Worm (Caenorhabditis elegans): ENCODE measurements around the gene C33D9.13.

The C33D9.13 gene

DNA sequence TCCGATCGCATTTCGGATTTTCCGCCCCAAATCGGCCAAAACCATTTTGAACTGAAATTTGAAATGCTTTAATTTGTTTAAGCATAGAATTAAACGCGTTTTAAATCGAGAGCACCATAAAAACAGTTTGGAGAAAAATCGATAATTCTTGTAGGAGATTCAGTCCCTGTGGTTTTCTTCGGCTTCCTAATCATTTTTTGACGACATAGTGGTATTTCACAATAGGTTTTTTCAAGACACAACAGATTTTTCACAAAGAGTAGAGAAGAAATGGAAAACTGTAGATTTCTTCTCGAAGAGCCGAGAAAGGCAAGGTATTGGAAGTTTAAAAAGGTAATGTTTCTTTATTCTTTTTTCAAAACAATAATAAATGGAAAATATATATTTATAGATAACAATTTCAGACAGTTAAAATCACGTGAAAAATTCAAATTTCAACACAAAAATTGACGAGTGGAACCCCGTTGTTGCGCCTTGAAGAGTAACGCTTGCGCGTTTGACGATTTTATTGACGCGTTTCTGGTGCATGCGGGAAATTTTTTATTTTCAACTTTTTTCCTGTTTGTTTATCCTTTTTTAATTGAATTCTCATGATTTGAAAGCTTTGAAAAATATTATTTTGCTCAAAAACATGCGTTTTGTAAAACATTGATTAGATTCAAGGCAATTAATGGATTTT lies 41.3 kb downstream of the C33D9.13 start, which contains the start of gene F21D5.7 (continued):
- TF ChIP-seq lsy-27 (tag; optimal IDR thresholded peaks at IDR 0.05; ENCODE audit: borderline replicate concordance, insufficient read depth) (no peak), madf-3 (GFP tag; IDR thresholded peaks at IDR 0.05) (no peak), madf-6 (GFP tag; IDR thresholded peaks at IDR 0.05) (peak; percentile 69), mcd-1 (GFP tag; IDR thresholded peaks at IDR 0.05) (peak; percentile 75), F39B2.1 (GFP tag; IDR thresholded peaks at IDR 0.05) (no peak), B0336.3 (GFP tag; IDR thresholded peaks at IDR 0.05) (peak; percentile 71; the same call in 1 of the 2 replicates), unc-62 (GFP tag; optimal IDR thresholded peaks at IDR 0.05) (peak; percentile 24), F55B11.4 (tag; optimal IDR thresholded peaks at IDR 0.05; ENCODE audit: borderline replicate concordance, insufficient read depth) (no peak), F57C9.4 (tag; optimal IDR thresholded peaks at IDR 0.05) (no peak), mxl-1 (tag; optimal IDR thresholded peaks at IDR 0.05) (no peak), tbp1 (GFP tag; optimal IDR thresholded peaks at IDR 0.05) (peak; percentile 55), tlf-1 (GFP tag; optimal IDR thresholded peaks at IDR 0.05) (peak; percentile 60), lin-35 (GFP tag; optimal IDR thresholded peaks at IDR 0.05) (peak in 1 of 3 experiments; percentile 78), ccch-3 (GFP tag; optimal IDR thresholded peaks at IDR 0.05) (no peak), madf-10 (tag; optimal IDR thresholded peaks at IDR 0.05) (peak; percentile 69), efl-1 (GFP tag; optimal IDR thresholded peaks at IDR 0.05) (peak; percentile 37), ZK185.1 (tag; optimal IDR thresholded peaks at IDR 0.05; ENCODE audit: poor library complexity, severe bottlenecking) (peak; percentile 63), Y79H2A.3 (GFP tag; conservative IDR thresholded peaks at IDR 0.05) (no peak), K12H6.12 (tag; optimal IDR thresholded peaks at IDR 0.05) (peak; percentile 19), Y53F4B.3 (GFP tag; IDR thresholded peaks at IDR 0.05) (no peak), K11D2.4 (GFP tag; IDR thresholded peaks at IDR 0.05) (peak; percentile 71; the same call in 1 of the 2 replicates), ama-1 (optimal IDR thresholded peaks at IDR 0.05) (no peak), ama-1 (GFP tag; optimal IDR thresholded peaks at IDR 0.05) (no peak), ceh-91 (GFP tag; IDR thresholded peaks at IDR 0.05) (no peak), ztf-22 (GFP tag; optimal IDR thresholded peaks at IDR 0.05) (no peak), F23B12.7 (tag; optimal IDR thresholded peaks at IDR 0.05; ENCODE audit: insufficient read depth) (peak; percentile 63), pbrm-1 (GFP tag; IDR thresholded peaks at IDR 0.05) (0 out of 2 replicates have a peak, but pooled peaks have one; percentile 64), ceh-79 (tag; optimal IDR thresholded peaks at IDR 0.05) (no peak), hsf-1 (GFP tag; IDR thresholded peaks at IDR 0.05) (no peak), nhr-179 (tag; optimal IDR thresholded peaks at IDR 0.05) (no peak), mel-28 (tag; optimal IDR thresholded peaks at IDR 0.05; ENCODE audit: borderline replicate concordance) (no peak), rcor-1 (GFP tag; IDR thresholded peaks at IDR 0.05) (peak; percentile 27; the same call in 1 of the 2 replicates), bed-2 (GFP tag; IDR thresholded peaks at IDR 0.05) (no peak), hmg-1.2 (GFP tag; IDR thresholded peaks at IDR 0.05) (peak; percentile 52), ceh-27 (GFP tag; optimal IDR thresholded peaks at IDR 0.05) (peak; percentile 43), fkh-3 (tag; optimal IDR thresholded peaks at IDR 0.05) (no peak), tbx-9 (tag; optimal IDR thresholded peaks at IDR 0.05; ENCODE audit: borderline replicate concordance) (no peak), hmg-20 (GFP tag; IDR thresholded peaks at IDR 0.05) (peak; percentile 29; the same call in 1 of the 2 replicates), nfyb-1 (GFP tag; IDR thresholded peaks at IDR 0.05) (peak; percentile 79), nfya-1 (tag; optimal IDR thresholded peaks at IDR 0.05; ENCODE audit: borderline replicate concordance, insufficient read depth) (no peak), akir-1 (GFP tag; optimal IDR thresholded peaks at IDR 0.05) (no peak), attf-6 (GFP tag; IDR thresholded peaks at IDR 0.05) (no peak), snpc-1.3 (tag; optimal IDR thresholded peaks at IDR 0.05; ENCODE audit: insufficient read depth) (peak; percentile 34), F49E8.2 (tag; optimal IDR thresholded peaks at IDR 0.05; ENCODE audit: insufficient read depth) (no peak), attf-5 (GFP tag; optimal IDR thresholded peaks at IDR 0.05) (peak; percentile 90), ekl-4 (GFP tag; IDR thresholded peaks at IDR 0.05) (peak; percentile 68; the same call in 1 of the 2 replicates), pha-4 (tag; optimal IDR thresholded peaks at IDR 0.05) (peak; percentile 25)
